Fruit fly (Drosophila melanogaster) whole organism, wandering third instar larva: Measurements from ENCODE around the gene snRNP-U1-70K.

Experiments
- Abd-B ChIP-seq: fragments of >200 bp; optimal IDR thresholded peaks from 2 replicates; lab custom pipeline; 2017; ENCODE audit warnings: missing biosample characterization, missing genetic modification characterization
- CG32264 ChIP-seq: fragments of 200-800 bp; sonication (Bioruptor generic); optimal IDR thresholded peaks from 2 replicates; lab custom pipeline; 2016; ENCODE audit warnings: missing biosample characterization, missing genetic modification characterization
- CG9705 ChIP-seq: fragments of 200-800 bp; sonication (Bioruptor generic); optimal IDR thresholded peaks from 2 replicates; lab custom pipeline; 2018; ENCODE audit warnings: missing biosample characterization, mild to moderate bottlenecking, missing genetic modification characterization
- CrebA ChIP-seq: fragments of 200-800 bp; sonication (Bioruptor generic); optimal IDR thresholded peaks from 2 replicates; lab custom pipeline; 2016; ENCODE audit warnings: missing biosample characterization, mild to moderate bottlenecking, missing genetic modification characterization, borderline replicate concordance
- Dfd ChIP-seq: fragments of >200 bp; optimal IDR thresholded peaks from 2 replicates; lab custom pipeline; 2017; ENCODE audit warnings: missing biosample characterization, missing genetic modification characterization
- Dif ChIP-seq: fragments of 200-275, 200-300 bp; sonication (Bioruptor generic); optimal IDR thresholded peaks from 2 replicates; lab custom pipeline; 2018; ENCODE audit warnings: missing biosample characterization, missing genetic modification characterization; ENCODE audit not compliant: partially characterized antibody
- GATAd ChIP-seq: sonication (Bioruptor generic); optimal IDR thresholded peaks from 2 replicates; lab custom pipeline; 2016; ENCODE audit warnings: missing biosample characterization, missing genetic modification characterization
- HLH106 ChIP-seq: fragments of 200-800 bp; optimal IDR thresholded peaks from 3 replicates; lab custom pipeline; 2019; ENCODE audit warnings: missing biosample characterization, mild to moderate bottlenecking, missing genetic modification characterization, moderate library complexity
- Hnf4 ChIP-seq: fragments of 200-800 bp; sonication (Bioruptor generic); optimal IDR thresholded peaks from 2 replicates; lab custom pipeline; 2016; ENCODE audit warnings: missing biosample characterization, mild to moderate bottlenecking, missing genetic modification characterization
- Hr78 ChIP-seq: fragments of >200 bp; optimal IDR thresholded peaks from 2 replicates; lab custom pipeline; 2017; ENCODE audit warnings: missing biosample characterization, missing genetic modification characterization
- Hr83 ChIP-seq: fragments of 200-300 bp; sonication (Bioruptor generic); optimal IDR thresholded peaks from 2 replicates; lab custom pipeline; 2016; ENCODE audit warnings: missing biosample characterization, mild to moderate bottlenecking, missing genetic modification characterization, moderate library complexity; ENCODE audit not compliant: poor library complexity, severe bottlenecking
- Jra ChIP-seq: sonication (Bioruptor generic); optimal IDR thresholded peaks from 2 replicates; lab custom pipeline; 2016; ENCODE audit warnings: missing biosample characterization, missing genetic modification characterization
- Mio ChIP-seq: sonication (Bioruptor generic); optimal IDR thresholded peaks from 2 replicates; lab custom pipeline; 2016; ENCODE audit warnings: missing biosample characterization, missing genetic modification characterization
- Myc ChIP-seq: fragments of >200 bp; optimal IDR thresholded peaks from 2 replicates; lab custom pipeline; 2017
- N ChIP-seq: fragments of >200 bp; optimal IDR thresholded peaks from 2 replicates; lab custom pipeline; 2018; ENCODE audit warnings: missing biosample characterization, missing external identifiers, missing genetic modification characterization
- OdsH ChIP-seq: fragments of 200-800 bp; sonication (Bioruptor generic); optimal IDR thresholded peaks from 2 replicates; lab custom pipeline; 2016; ENCODE audit warnings: missing biosample characterization, mild to moderate bottlenecking, missing genetic modification characterization
- Rel ChIP-seq, 2 experiments: fragments of 200-800 bp; sonication (Bioruptor generic) in 1 of 2; optimal IDR thresholded peaks; 2 replicates in 1 of 2; 3 replicates in 1 of 2; lab custom pipeline; 2016 to 2019; ENCODE audit warnings: mild to moderate bottlenecking in 2 of 2, missing biosample characterization in 2 of 2, missing genetic modification characterization in 2 of 2, moderate library complexity in 1 of 2
- Sp1 ChIP-seq: fragments of 200-800 bp; sonication (Bioruptor generic); optimal IDR thresholded peaks from 3 replicates; lab custom pipeline; 2019; ENCODE audit warnings: missing biosample characterization, mild to moderate bottlenecking, missing genetic modification characterization, moderate library complexity
- Vsx2 ChIP-seq: fragments of 200-300, 225-300 bp; sonication (Bioruptor generic); optimal IDR thresholded peaks from 2 replicates; lab custom pipeline; 2018; ENCODE audit warnings: missing biosample characterization, missing genetic modification characterization; ENCODE audit not compliant: partially characterized antibody
- br ChIP-seq: fragments of 200-800 bp; sonication (Bioruptor generic); optimal IDR thresholded peaks from 2 replicates; lab custom pipeline; 2016; ENCODE audit warnings: missing biosample characterization, missing genetic modification characterization
- brk ChIP-seq: fragments of 200-800 bp; sonication (Bioruptor generic); optimal IDR thresholded peaks from 2 replicates; lab custom pipeline; 2016; ENCODE audit warnings: missing biosample characterization, mild to moderate bottlenecking, missing genetic modification characterization
- dl ChIP-seq, 2 experiments: fragments of 175-275, 200-275 bp in 1 of 2; fragments of 200-275 bp in 1 of 2; sonication (Bioruptor generic); optimal IDR thresholded peaks; lab custom pipeline; 2018; ENCODE audit warnings: mild to moderate bottlenecking in 2 of 2, missing biosample characterization in 2 of 2, missing genetic modification characterization in 2 of 2, moderate library complexity in 2 of 2; ENCODE audit not compliant: partially characterized antibody in 2 of 2, insufficient read depth in 1 of 2
- dmrt93B ChIP-seq: fragments of 200-800 bp; sonication (Bioruptor generic); optimal IDR thresholded peaks from 2 replicates; lab custom pipeline; 2018; ENCODE audit warnings: missing biosample characterization, mild to moderate bottlenecking, missing genetic modification characterization
- dsf ChIP-seq: sonication (Bioruptor generic); optimal IDR thresholded peaks from 2 replicates; lab custom pipeline; 2016; ENCODE audit warnings: missing biosample characterization, missing genetic modification characterization, borderline replicate concordance
- ey ChIP-seq: fragments of 200-800 bp; sonication (Bioruptor generic); optimal IDR thresholded peaks from 2 replicates; lab custom pipeline; 2016; ENCODE audit warnings: missing biosample characterization, missing genetic modification characterization
- foxo ChIP-seq, 2 experiments: fragments of 200-800 bp; sonication (Bioruptor generic); optimal IDR thresholded peaks; 2 replicates in 1 of 2; 3 replicates in 1 of 2; lab custom pipeline; 2016 to 2017; ENCODE audit warnings: missing biosample characterization in 2 of 2, missing genetic modification characterization in 2 of 2
- fru ChIP-seq: fragments of 200-800 bp; sonication (Bioruptor generic); optimal IDR thresholded peaks from 3 replicates; lab custom pipeline; 2016; ENCODE audit warnings: missing biosample characterization, mild to moderate bottlenecking, missing genetic modification characterization
- h ChIP-seq: fragments of 200-800 bp; sonication (Bioruptor generic); optimal IDR thresholded peaks from 3 replicates; lab custom pipeline; 2016; ENCODE audit warnings: missing biosample characterization, mild to moderate bottlenecking, missing genetic modification characterization
- jim ChIP-seq: fragments of 175-275, 200-325 bp; sonication (Bioruptor generic); optimal IDR thresholded peaks from 2 replicates; lab custom pipeline; 2016; ENCODE audit warnings: missing biosample characterization, mild to moderate bottlenecking, missing genetic modification characterization
- lola ChIP-seq: fragments of >200 bp; optimal IDR thresholded peaks from 2 replicates; lab custom pipeline; 2017; ENCODE audit warnings: missing biosample characterization, missing genetic modification characterization
- pan ChIP-seq: fragments of >200 bp; optimal IDR thresholded peaks from 2 replicates; lab custom pipeline; 2017
- psq ChIP-seq: fragments of 200-800 bp; sonication (Bioruptor generic); optimal IDR thresholded peaks from 3 replicates; lab custom pipeline; 2017; ENCODE audit warnings: missing biosample characterization, mild to moderate bottlenecking, missing genetic modification characterization, moderate library complexity
- rgr ChIP-seq: fragments of 200-800 bp; sonication (Bioruptor generic); optimal IDR thresholded peaks from 3 replicates; lab custom pipeline; 2016; ENCODE audit warnings: missing biosample characterization, mild to moderate bottlenecking, missing genetic modification characterization
- sage ChIP-seq: fragments of 200-800 bp; sonication (Bioruptor generic); optimal IDR thresholded peaks from 2 replicates; lab custom pipeline; 2016; ENCODE audit warnings: missing biosample characterization, mild to moderate bottlenecking, missing genetic modification characterization
- sv ChIP-seq: fragments of 200-800 bp; sonication (Bioruptor generic); optimal IDR thresholded peaks from 3 replicates; lab custom pipeline; 2016; ENCODE audit warnings: missing biosample characterization, missing genetic modification characterization
- tai ChIP-seq: sonication (Bioruptor generic); optimal IDR thresholded peaks from 2 replicates; lab custom pipeline; 2016; ENCODE audit warnings: missing biosample characterization, missing genetic modification characterization
- usp ChIP-seq: fragments of >200 bp; optimal IDR thresholded peaks from 2 replicates; lab custom pipeline; 2017; ENCODE audit warnings: missing biosample characterization, missing genetic modification characterization
- woc ChIP-seq: sonication (Bioruptor generic); optimal IDR thresholded peaks from 2 replicates; lab custom pipeline; 2016; ENCODE audit warnings: missing biosample characterization, mild to moderate bottlenecking, missing genetic modification characterization

The snRNP-U1-70K gene

DNA sequence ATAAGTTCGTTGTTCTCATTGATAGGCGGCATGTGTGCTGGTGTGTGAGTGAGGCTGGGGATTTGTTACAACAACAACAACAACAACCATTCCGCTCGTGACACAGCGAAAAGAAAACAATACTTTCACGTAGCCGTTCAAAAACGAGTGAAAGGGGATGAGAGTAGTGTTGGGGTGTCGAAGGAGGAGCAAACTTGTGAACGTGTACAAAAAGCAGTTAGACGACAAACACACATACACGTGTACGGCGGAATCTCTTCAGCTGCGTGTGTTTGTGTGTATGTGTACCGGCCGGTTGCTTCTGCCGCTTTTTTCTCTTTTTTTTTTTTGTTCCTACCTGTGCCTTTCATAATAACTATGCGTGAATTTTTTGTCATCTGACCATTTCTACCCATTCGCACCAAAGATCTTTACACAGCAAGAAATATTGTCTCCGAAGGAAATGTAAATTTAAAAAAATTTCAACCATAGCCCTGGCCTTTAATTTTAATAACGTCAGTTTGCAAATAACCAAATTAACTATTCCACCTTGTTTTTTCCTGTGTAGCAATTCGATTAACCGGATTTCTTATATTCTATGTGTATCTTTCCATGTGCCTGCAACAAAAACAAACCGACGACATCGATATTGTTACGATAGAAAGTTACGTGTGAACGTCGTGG is 49.3 kb downstream of the snRNP-U1-70K start:
- TF ChIP-seq Dif (GFP tag; lab: Kevin White, UChicago): peak; percentile 20
- TF ChIP-seq Sp1 (GFP tag; lab: Kevin White, UChicago): peak; percentile 54
- peak; percentile 57 for TF ChIP-seq sage (GFP tag; lab: Kevin White, UChicago)
- no peak for TF ChIP-seq Abd-B (GFP tag; lab: Kevin White, UChicago)
- peak; percentile 76 for TF ChIP-seq brk
- TF ChIP-seq tai: no peak
- TF ChIP-seq OdsH: peak; percentile 82
- no peak for TF ChIP-seq Myc (lab: Kevin White, UChicago)
- TF ChIP-seq h (GFP tag; lab: Kevin White, UChicago): peak; percentile 86
- TF ChIP-seq CG9705 (GFP tag; lab: Kevin White, UChicago): no peak
- no peak for TF ChIP-seq dsf (GFP tag; lab: Kevin White, UChicago)
- no peak for TF ChIP-seq usp (GFP tag; lab: Kevin White, UChicago)
- TF ChIP-seq CG32264 (GFP tag; lab: Kevin White, UChicago): peak; percentile 48
- TF ChIP-seq br (GFP tag; lab: Kevin White, UChicago): peak; percentile 74
- TF ChIP-seq foxo (GFP tag; optimal IDR thresholded peaks at IDR 0.05; lab: Kevin White, UChicago): peak in 1 of 2 experiments; percentile 84
- peak; percentile 22 for TF ChIP-seq Jra
- TF ChIP-seq HLH106 (tag; lab: Kevin White, UChicago): peak; percentile 54
- TF ChIP-seq fru (GFP tag; lab: Kevin White, UChicago): peak; percentile 77
- TF ChIP-seq Hr83 (GFP tag; lab: Kevin White, UChicago): peak; percentile 46
- TF ChIP-seq jim (GFP tag; lab: Kevin White, UChicago): no peak
- peak in 1 of 2 experiments; percentile 35 for TF ChIP-seq dl (GFP tag; optimal IDR thresholded peaks at IDR 0.05; lab: Kevin White, UChicago; ENCODE audit: insufficient read depth in 1 of 2, partially characterized antibody in 2 of 2)
- no peak for TF ChIP-seq N (GFP tag; lab: Kevin White, UChicago)
- TF ChIP-seq psq: peak; percentile 45
- peak; percentile 11 for TF ChIP-seq Rel (GFP tag; optimal IDR thresholded peaks at IDR 0.05; lab: Kevin White, UChicago)
- TF ChIP-seq Rel (tag; optimal IDR thresholded peaks at IDR 0.05; lab: Kevin White, UChicago): no peak
- TF ChIP-seq woc (GFP tag; lab: Kevin White, UChicago): peak; percentile 60
- TF ChIP-seq Mio (GFP tag; lab: Kevin White, UChicago): no peak
- TF ChIP-seq sv: peak; percentile 31
- no peak for TF ChIP-seq pan (lab: Kevin White, UChicago)
- TF ChIP-seq Dfd (GFP tag; lab: Kevin White, UChicago): no peak
- no peak for TF ChIP-seq GATAd
- no peak for TF ChIP-seq lola (GFP tag; lab: Kevin White, UChicago)
- TF ChIP-seq rgr (GFP tag; lab: Kevin White, UChicago): peak; percentile 83
- peak; percentile 83 for TF ChIP-seq ey (GFP tag; lab: Kevin White, UChicago)
- no peak for TF ChIP-seq Hr78
- TF ChIP-seq Hnf4 (GFP tag; lab: Kevin White, UChicago): peak; percentile 83
- TF ChIP-seq CrebA (GFP tag; lab: Kevin White, UChicago): no peak
- no peak for TF ChIP-seq Vsx2 (GFP tag; lab: Kevin White, UChicago)
- TF ChIP-seq dmrt93B (GFP tag; lab: Kevin White, UChicago): no peak

DNA sequence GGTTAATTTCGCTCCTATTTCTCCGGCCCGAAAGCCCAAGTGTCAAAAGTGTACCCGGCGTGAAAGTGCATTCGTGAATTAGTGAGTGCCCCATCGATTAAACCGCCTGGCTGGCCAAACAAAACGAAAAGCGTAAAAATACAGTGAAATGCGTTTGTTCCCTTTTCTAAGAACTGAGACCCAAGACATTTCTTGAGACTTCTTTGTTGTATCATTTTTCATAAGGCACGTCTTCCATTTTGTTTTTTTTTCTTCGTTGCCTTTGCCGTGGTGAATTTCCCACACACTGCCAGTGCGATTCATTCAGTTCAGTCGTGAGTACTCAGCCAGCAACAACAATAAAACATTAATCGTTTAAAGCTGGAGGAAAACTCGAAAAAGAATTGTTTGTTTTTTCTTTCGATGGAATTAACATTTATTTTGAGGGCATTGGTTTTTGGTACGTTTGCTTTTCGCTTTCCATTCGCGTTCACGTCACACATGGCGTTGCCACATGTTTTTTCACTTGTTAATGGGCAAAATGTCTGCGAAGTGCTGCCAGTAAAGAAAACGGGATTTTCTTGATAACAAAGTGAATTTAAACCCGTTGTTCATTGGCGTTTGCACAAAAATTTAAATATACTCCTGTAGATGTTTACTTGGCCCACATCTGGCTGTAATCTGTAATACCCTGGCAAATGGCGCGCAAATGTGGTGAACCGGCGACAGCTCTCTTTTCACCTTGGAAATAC is 50.0 kb downstream of the snRNP-U1-70K start:
- no peak for TF ChIP-seq GATAd
- peak; percentile 29 for TF ChIP-seq fru (GFP tag; lab: Kevin White, UChicago)
- peak; percentile 30 for TF ChIP-seq h (GFP tag; lab: Kevin White, UChicago)
- TF ChIP-seq Vsx2 (GFP tag; lab: Kevin White, UChicago): no peak
- no peak for TF ChIP-seq Hr83 (GFP tag; lab: Kevin White, UChicago)
- TF ChIP-seq psq: peak; percentile 88
- no peak for TF ChIP-seq Rel (GFP tag; optimal IDR thresholded peaks at IDR 0.05; lab: Kevin White, UChicago)
- TF ChIP-seq Rel (tag; optimal IDR thresholded peaks at IDR 0.05; lab: Kevin White, UChicago): peak; percentile 66
- TF ChIP-seq Myc (lab: Kevin White, UChicago): peak; percentile 1
- TF ChIP-seq dmrt93B (GFP tag; lab: Kevin White, UChicago): no peak
- TF ChIP-seq ey (GFP tag; lab: Kevin White, UChicago): no peak
- TF ChIP-seq Sp1 (GFP tag; lab: Kevin White, UChicago): peak; percentile 3
